Worm (Caenorhabditis elegans) whole organism, L4/young adult: Measurements from ENCODE around the gene F13C5.3.

ENCODE experiments used
- W03F9.2 ChIP-seq: fragments of 150-350 bp; optimal IDR thresholded peaks from 2 replicates; lab custom pipeline; 2014; ENCODE audit warnings: missing biosample characterization, missing genetic modification characterization
- dao-5 ChIP-seq: sonication (generic microtip); optimal IDR thresholded peaks from 2 replicates; lab custom pipeline; 2016; ENCODE audit warnings: missing genotype, missing genetic modification characterization, moderate library complexity, missing compliant biosample characterization
- him-1 ChIP-seq: sonication (generic microtip); optimal IDR thresholded peaks from 2 replicates; lab custom pipeline; 2016; ENCODE audit warnings: missing genotype, missing genetic modification reagents, missing genetic modification characterization, missing compliant biosample characterization

The F13C5.3 gene

DNA sequence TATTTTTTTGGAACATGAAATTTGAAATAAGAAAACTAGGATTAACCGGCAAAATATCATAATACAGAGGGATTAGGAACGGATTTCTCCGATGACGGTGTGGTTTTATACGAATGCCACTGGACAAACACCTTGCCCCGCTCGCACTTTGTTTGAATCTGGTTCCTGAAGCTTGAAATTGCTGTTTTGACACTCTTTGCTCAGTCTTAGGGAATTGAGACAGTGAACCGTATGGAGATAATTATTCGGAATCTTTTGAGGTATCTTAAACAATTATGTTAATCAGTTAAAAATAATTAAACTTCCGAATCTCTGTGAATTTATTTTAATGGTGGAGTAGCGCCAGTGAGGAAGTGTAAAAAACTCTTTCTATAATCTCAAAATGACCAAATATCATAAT, at the start of gene F13C5.3:
Gene F13C5.3, minus strand, starts transcription at position 101 of the 400 bp plus-strand sequence.
- no peak for TF ChIP-seq W03F9.2
- TF ChIP-seq him-1 (tag; lab: Kevin White, UChicago) = no peak
- no peak for TF ChIP-seq dao-5 (tag; lab: Kevin White, UChicago)

DNA sequence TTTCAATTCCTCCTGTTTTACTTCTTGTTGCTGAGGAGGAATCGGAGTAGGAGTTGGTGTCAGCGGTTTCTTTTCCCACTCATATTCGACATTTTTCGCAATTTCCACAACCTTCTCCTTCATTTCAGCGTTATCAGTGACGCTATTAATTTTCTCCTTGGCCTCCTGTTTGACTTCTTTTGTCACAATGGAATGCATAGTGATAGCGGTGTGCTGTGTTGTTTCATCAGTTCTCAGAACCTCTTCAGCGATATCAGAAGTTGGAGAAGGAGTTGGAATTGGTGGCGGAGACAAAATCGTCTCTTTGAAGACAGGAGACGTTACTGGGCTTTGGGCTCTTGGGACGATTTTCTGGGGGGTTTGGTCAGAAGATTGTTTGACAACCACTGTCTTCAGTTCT, 47.1 kb upstream of the F13C5.3 start:
- TF ChIP-seq W03F9.2 (no peak), dao-5 (tag; lab: Kevin White, UChicago) (no peak), him-1 (tag; lab: Kevin White, UChicago) (no peak)

DNA sequence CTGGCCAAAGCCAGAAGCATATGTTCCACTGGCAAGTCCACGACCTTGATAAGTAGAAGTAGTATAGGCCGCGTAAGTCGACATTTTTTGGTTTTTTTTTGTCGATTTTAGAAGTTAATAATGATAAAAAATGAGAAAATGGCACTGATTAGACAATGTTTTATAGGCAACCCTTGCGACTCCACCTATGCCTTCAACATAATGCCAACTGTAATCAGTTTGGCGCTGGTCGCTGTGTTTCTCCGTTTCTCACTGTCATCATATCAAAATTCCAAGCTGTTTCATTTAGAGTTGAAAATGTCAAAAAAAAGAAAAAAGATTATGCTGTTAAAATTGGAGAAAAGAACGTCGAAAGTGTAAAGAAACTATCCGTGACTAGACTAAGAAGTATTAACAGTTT, 46.2 kb upstream of the F13C5.3 start:
- TF ChIP-seq him-1 (tag; lab: Kevin White, UChicago) (no peak), dao-5 (tag; lab: Kevin White, UChicago) (no peak), W03F9.2 (no peak)

DNA sequence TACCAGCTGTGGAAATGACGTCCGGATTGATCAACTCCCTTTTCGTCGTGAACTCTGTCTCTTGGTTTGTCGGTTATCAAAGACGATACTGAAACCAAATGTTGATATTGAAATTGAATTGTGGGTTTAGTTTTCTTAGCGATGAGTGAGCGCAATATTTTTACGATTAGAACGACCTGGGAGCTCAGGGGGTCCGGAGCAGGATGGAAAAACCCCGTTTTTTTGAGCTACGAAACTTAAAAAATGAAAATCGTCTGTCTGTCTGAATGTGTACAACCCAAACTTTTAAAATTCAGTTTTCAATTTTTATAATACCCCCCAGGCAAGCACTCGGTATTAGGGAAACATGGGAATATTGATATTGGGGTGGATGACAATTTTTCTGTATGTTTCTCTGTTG, 43.4 kb upstream of the F13C5.3 start:
- TF ChIP-seq dao-5 (tag; lab: Kevin White, UChicago) (no peak), W03F9.2 (no peak), him-1 (tag; lab: Kevin White, UChicago) (no peak)

DNA sequence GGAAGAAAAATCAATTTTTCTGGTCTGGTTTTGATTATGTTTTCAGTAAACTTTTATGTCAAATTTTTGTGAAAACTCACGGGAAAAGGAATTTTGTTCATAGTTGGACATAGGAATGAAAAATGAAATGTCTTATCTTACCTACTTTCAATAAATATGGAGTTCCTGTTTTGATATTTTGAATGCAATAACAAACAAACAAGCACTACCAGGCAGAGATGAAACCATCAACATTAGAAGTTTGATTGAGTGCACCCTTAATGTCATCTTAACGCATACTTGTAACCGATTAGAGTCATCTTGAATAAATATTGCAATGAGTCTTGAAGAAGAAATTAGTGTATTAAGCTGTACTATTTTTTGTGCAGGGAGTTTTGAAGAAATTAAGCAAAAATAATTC, 42.1 kb upstream of the F13C5.3 start, which contains the start of gene M6.11:
Gene M6.11, minus strand, starts transcription at position 101 of the 400 bp plus-strand sequence.
- no peak for TF ChIP-seq dao-5 (tag; lab: Kevin White, UChicago)
- TF ChIP-seq him-1 (tag; lab: Kevin White, UChicago) = no peak
- TF ChIP-seq W03F9.2 = no peak

DNA sequence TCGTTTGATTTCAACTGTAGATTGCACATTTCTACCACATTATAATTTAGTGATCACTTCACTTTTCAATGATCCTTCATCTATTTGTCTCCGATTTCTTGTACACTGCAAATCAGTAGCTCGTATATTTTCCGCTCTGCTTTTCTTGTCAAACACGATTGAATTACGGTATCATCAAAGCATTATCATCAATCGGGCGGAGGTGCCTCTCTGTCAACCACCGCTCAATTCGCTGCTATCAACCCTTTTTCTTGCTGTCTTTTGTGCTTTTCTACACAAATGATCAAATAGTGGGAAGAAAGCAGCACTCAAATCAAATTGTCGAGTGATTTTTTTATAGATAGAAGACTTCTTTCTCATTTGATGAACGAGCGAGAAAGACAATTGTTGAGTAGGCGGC, 38.2 kb upstream of the F13C5.3 start:
- TF ChIP-seq W03F9.2 = no peak
- TF ChIP-seq him-1 (tag; lab: Kevin White, UChicago) = no peak
- no peak for TF ChIP-seq dao-5 (tag; lab: Kevin White, UChicago)

DNA sequence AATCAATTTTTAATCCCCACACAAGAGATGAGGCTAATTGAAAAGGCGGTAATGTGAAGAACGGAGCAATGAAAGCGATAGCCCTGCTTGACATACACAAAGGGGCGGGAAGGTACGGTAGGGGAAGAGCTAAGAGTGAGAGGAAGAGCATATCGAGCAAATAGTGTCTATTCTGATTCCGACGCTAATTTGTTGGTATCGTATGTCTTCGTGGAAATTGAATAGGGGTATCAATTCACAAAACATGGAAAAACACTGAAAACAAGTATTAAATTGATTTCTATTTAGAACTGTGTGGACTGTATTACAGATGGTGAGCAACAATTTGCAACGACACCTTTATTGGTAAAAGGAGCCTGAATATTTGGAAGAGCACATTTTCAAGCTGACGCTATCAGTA, 37.5 kb upstream of the F13C5.3 start, which contains the start of gene pha-2:
Gene pha-2, minus strand, starts transcription at position 101 of the 400 bp plus-strand sequence.
- no peak for TF ChIP-seq W03F9.2
- TF ChIP-seq dao-5 (tag; lab: Kevin White, UChicago) = no peak
- TF ChIP-seq him-1 (tag; lab: Kevin White, UChicago) = no peak

DNA sequence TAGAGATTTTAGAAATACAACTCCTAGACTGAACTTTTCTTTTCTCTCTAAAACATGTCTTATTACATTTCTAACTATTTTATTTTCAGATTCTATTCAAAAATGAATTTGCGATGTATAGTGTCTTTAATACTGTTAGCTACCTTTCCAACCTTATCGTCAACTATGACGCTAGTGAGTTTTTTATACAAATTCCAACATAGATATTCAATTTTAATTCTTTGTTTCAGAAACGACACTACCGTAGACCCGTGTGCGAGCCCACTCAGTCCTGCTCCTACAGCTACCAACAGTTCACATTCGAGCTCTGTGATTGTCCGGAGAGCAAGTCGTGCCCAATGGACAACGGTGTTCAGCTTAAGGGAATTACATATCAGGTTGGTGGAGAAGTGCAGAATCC, 29.8 kb upstream of the F13C5.3 start, which contains the start of gene M6.4:
Gene M6.4, plus strand, starts transcription at position 55 of the 400 bp plus-strand sequence.
- no peak for TF ChIP-seq W03F9.2
- TF ChIP-seq dao-5 (tag; lab: Kevin White, UChicago) = no peak
- no peak for TF ChIP-seq him-1 (tag; lab: Kevin White, UChicago)

DNA sequence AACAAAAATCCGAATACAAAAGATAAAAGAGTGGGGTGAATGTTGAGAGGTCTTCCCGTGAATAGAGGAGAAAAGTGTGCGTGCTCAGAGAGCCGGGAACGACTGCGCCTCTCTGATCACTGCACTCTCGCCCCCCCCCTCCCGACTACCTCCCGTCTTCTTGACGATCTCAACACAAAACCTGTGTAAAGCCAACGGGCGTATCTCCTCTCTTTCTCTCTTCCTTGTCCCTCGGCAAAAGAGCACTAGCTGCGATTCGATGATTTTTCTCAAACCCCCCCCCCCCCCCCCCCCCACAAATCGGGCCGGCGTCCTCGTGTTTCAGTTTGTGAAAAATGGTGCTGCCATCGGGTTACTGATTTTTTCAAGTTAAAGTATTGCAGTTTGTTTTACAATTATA, 22.3 kb upstream of the F13C5.3 start:
- TF ChIP-seq dao-5 (tag; lab: Kevin White, UChicago) (no peak), him-1 (tag; lab: Kevin White, UChicago) (no peak), W03F9.2 (no peak)

DNA sequence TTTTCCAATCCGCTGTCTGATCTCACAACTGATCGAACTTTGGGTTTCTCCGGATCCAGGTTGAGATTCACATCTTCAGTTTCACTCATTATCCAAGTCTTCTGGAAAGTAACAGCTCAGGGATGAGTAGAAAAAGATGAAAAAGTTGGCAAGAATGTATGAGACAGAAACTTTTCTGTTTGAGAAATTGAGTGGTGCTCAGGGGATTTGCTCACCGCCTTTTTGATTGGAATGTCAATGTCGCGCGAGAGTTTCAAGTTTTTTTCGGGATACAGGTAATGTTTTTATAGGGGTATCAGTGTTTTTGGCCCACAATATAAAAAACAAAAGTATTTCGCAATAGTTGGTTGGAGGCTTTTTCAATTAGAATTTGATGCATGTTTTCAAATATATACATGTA, 21.8 kb upstream of the F13C5.3 start, which contains the start of gene unc-96:
Gene unc-96, minus strand, starts transcription at position 101 of the 400 bp plus-strand sequence.
- TF ChIP-seq W03F9.2 (no peak), dao-5 (tag; lab: Kevin White, UChicago) (no peak), him-1 (tag; lab: Kevin White, UChicago) (no peak)

DNA sequence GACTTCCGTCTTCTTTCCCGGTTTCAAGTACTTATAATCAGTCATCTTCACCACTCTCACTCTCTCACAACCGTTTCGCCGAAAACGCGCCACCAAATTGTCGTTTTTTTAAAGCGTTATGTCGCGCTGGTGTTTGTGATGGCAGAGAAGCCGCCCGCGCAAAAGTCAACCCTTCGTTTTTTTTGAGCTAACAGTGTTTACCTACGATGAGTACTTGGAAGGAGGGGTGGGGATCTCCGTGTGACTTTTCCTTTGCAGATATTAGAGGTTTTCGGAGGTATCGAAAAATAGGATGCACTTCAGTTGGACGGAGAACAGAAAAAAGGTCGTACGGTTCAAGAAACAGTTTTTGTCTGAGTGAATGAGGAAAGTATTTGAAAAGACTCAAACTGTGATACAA, 18.4 kb upstream of the F13C5.3 start:
- TF ChIP-seq W03F9.2 (no peak), him-1 (tag; lab: Kevin White, UChicago) (no peak), dao-5 (tag; lab: Kevin White, UChicago) (no peak)

DNA sequence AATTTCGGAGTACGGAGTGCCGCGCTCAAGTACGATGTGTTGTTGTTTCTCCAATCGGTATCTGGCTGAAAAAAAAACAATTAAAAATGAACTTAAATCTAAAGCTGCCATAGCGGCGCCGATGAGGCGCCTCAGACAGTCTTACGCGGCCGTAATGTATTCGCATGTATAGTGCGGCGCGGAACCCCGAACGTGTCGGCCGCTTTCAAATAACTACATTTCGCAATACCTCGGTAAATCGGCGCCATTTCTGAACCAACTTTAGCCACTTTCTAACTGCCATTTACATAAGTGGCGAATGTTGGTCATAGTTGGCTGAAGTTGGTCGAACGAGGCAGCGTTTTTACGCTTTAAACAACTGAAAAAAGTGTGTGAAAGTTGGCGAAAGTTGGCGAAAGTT, 13.4 kb upstream of the F13C5.3 start:
- TF ChIP-seq dao-5 (tag; lab: Kevin White, UChicago) = no peak
- no peak for TF ChIP-seq W03F9.2
- no peak for TF ChIP-seq him-1 (tag; lab: Kevin White, UChicago)

DNA sequence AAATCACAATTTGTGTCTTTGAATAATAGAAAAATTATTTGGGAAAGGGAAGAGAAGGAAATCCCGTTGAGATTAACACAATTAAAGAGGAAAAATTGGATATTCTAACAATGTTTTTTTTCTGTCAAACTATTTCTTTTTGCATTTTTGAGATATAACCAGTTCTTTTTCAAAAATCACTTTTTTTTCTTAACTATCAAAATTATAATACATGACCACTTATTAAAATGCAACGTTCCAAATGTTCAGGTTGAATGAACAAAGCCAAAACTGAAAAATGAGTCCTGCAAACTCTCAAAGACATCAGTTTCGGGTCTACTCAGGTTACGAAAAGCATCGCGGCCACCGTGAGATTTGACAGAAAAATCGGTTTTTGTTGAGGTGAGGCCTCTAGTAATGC, 10.2 kb upstream of the F13C5.3 start:
- TF ChIP-seq him-1 (tag; lab: Kevin White, UChicago) (no peak), dao-5 (tag; lab: Kevin White, UChicago) (no peak), W03F9.2 (no peak)

DNA sequence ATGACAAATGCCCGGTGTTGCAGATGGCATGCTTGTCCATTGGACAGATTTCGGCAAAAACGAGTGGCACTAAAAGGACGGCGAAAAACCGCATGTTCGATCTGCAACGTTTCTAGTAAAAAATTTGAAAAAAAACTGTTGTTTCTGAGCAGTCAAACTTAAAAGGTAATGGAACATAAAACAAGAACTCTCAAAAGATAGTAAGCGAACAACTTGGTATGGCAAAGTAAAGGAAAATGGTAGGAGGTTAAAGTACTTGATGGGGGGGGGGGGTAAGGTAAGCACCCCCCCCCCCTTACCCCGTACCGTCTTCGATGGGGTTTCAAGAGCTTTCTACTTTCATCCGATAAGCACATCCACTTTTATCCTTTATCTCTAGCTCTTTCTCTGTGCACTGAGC, 9.0 kb upstream of the F13C5.3 start, which contains the start of gene F13C5.5:
Gene F13C5.5, minus strand, starts transcription at position 101 of the 400 bp plus-strand sequence.
- TF ChIP-seq W03F9.2 (no peak), dao-5 (tag; lab: Kevin White, UChicago) (no peak), him-1 (tag; lab: Kevin White, UChicago) (no peak)

DNA sequence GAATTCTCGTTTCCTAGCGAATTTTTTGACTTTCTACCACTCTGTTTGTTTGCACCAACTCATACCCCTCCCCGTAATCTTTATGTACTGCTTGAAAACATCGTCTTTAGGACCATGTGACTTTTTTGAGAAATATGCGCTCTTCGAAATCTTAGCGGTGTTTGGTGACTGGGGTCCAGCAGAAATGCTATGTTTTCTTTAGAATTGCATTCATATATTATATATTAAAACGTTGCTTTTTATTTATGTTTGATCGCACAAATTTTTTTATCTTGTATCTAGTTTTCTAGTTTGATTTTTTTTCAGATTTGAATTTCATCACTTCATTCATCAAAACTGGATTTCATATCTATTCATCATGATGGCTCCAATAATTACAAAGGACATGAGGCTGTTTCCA, 2.5 kb upstream of the F13C5.3 start, which contains the start of gene F13C5.1:
Gene F13C5.1, plus strand, starts transcription at position 301 of the 400 bp plus-strand sequence.
- TF ChIP-seq him-1 (tag; lab: Kevin White, UChicago) (no peak), dao-5 (tag; lab: Kevin White, UChicago) (no peak), W03F9.2 (no peak)
